Fruit fly (Drosophila melanogaster) whole organism, embryonic: ENCODE measurements around the gene cyr.
A peak's percentile ranks its signal among the peaks of the same experiment; 100 is the strongest.

Experiments
- Adf1 ChIP-seq: fragments of 200-800 bp; sonication (Bioruptor generic); IDR thresholded peaks from 2 replicates; pipeline ENCODE4 v1.3.6; 2022; ENCODE audit warnings: missing biosample characterization, missing genetic modification characterization
- Atf6 ChIP-seq: fragments of 200-800 bp; sonication (Bioruptor generic); IDR thresholded peaks from 2 replicates; pipeline ENCODE4 v1.3.6; 2022; ENCODE audit warnings: missing biosample characterization, missing genetic modification characterization
- B-H2 ChIP-seq: fragments of 200-800 bp; sonication (Bioruptor generic); optimal IDR thresholded peaks from 2 replicates; lab custom pipeline; 2018; ENCODE audit warnings: missing biosample characterization, mild to moderate bottlenecking, missing genetic modification characterization
- CG11504 ChIP-seq: fragments of 200-800 bp; sonication (Bioruptor generic); optimal IDR thresholded peaks from 3 replicates; lab custom pipeline; 2019; ENCODE audit warnings: missing biosample characterization, mild to moderate bottlenecking, missing genetic modification characterization, moderate library complexity
- CG11695 ChIP-seq: fragments of 200-800 bp; sonication (Bioruptor generic); IDR thresholded peaks from 3 replicates; pipeline ENCODE4 v1.3.6; 2022; ENCODE audit warnings: missing biosample characterization, missing genetic modification characterization
- CG13624 ChIP-seq: fragments of 200-800 bp; sonication (Bioruptor generic); optimal IDR thresholded peaks from 2 replicates; lab custom pipeline; 2016; ENCODE audit warnings: missing biosample characterization, missing genetic modification characterization
- CG14667 ChIP-seq: fragments of 200-800 bp; sonication (Bioruptor generic); IDR thresholded peaks from 2 replicates; pipeline ENCODE4 v1.3.6; 2022; ENCODE audit warnings: missing biosample characterization, missing genetic modification characterization
- CG1647 ChIP-seq: fragments of 200-800 bp; sonication (Bioruptor generic); optimal IDR thresholded peaks from 3 replicates; lab custom pipeline; 2016; ENCODE audit warnings: missing biosample characterization, missing genetic modification characterization
- CG16815 ChIP-seq: fragments of 200-800 bp; sonication (Bioruptor generic); optimal IDR thresholded peaks from 3 replicates; lab custom pipeline; 2017; ENCODE audit warnings: missing biosample characterization, mild to moderate bottlenecking, missing genetic modification characterization
- CG17802 ChIP-seq: fragments of 200-800 bp; sonication (Bioruptor generic); optimal IDR thresholded peaks from 2 replicates; lab custom pipeline; 2018; ENCODE audit warnings: missing biosample characterization, mild to moderate bottlenecking, missing genetic modification characterization, moderate library complexity
- CG1832 ChIP-seq: fragments of 200-800 bp; sonication (Bioruptor generic); optimal IDR thresholded peaks from 2 replicates; lab custom pipeline; 2017; ENCODE audit warnings: missing biosample characterization, mild to moderate bottlenecking, missing genetic modification characterization, inconsistent platforms
- CG3726 ChIP-seq: fragments of 200-800 bp; sonication (Bioruptor generic); IDR thresholded peaks from 3 replicates; pipeline ENCODE4, ENCODE4 v1.3.6; 2022; ENCODE audit warnings: missing biosample characterization, missing genetic modification characterization
- CG3995 ChIP-seq: fragments of 200-800 bp; sonication (Bioruptor generic); optimal IDR thresholded peaks from 3 replicates; lab custom pipeline; 2016; ENCODE audit warnings: missing biosample characterization, missing genetic modification characterization
- CG4282 ChIP-seq: fragments of 200-800 bp; sonication (Bioruptor generic); optimal IDR thresholded peaks from 2 replicates; lab custom pipeline; 2016; ENCODE audit warnings: missing biosample characterization, missing genetic modification characterization
- CG4820 ChIP-seq: fragments of 200-800 bp; sonication (Bioruptor generic); optimal IDR thresholded peaks from 3 replicates; lab custom pipeline; 2016; ENCODE audit warnings: missing biosample characterization, missing genetic modification characterization
- CG4854 ChIP-seq: fragments of 200-800 bp; sonication (Bioruptor generic); optimal IDR thresholded peaks from 2 replicates; lab custom pipeline; 2016; ENCODE audit warnings: missing biosample characterization, missing genetic modification characterization, inconsistent platforms
- CG6272 ChIP-seq: fragments of 200-800 bp; sonication (Bioruptor generic); IDR thresholded peaks from 2 replicates; pipeline ENCODE4 v1.3.6; 2022; ENCODE audit warnings: missing biosample characterization, missing genetic modification characterization
- CG6765 ChIP-seq: fragments of 200-800 bp; sonication (Bioruptor generic); optimal IDR thresholded peaks from 3 replicates; lab custom pipeline; 2017; ENCODE audit warnings: missing biosample characterization, mild to moderate bottlenecking, missing genetic modification characterization
- CG6813 ChIP-seq: fragments of 200-800 bp; sonication (Bioruptor generic); optimal IDR thresholded peaks from 2 replicates; lab custom pipeline; 2017; ENCODE audit warnings: missing biosample characterization, missing genetic modification characterization, mild to moderate bottlenecking, moderate library complexity, missing genetic modification reagents
- CG7556 ChIP-seq: fragments of 200-800 bp; sonication (Bioruptor generic); optimal IDR thresholded peaks from 2 replicates; lab custom pipeline; 2017; ENCODE audit warnings: missing biosample characterization, mild to moderate bottlenecking, missing genetic modification characterization
- CG7963 ChIP-seq: fragments of 200-800 bp; sonication (Bioruptor generic); IDR thresholded peaks from 3 replicates; pipeline ENCODE4 v1.3.6; 2022; ENCODE audit warnings: missing biosample characterization, missing genetic modification characterization; ENCODE audit not compliant: partially characterized antibody
- CG9437 ChIP-seq: fragments of 200-800 bp; sonication (Bioruptor generic); optimal IDR thresholded peaks from 2 replicates; lab custom pipeline; 2018; ENCODE audit warnings: missing biosample characterization, mild to moderate bottlenecking, missing genetic modification characterization
- CHES-1-like ChIP-seq: fragments of 200-800 bp; sonication (Bioruptor generic); optimal IDR thresholded peaks from 2 replicates; lab custom pipeline; 2016; ENCODE audit warnings: missing biosample characterization, missing genetic modification characterization
- Dbx ChIP-seq: fragments of 200-800 bp; sonication (Bioruptor generic); IDR thresholded peaks from 3 replicates; pipeline ENCODE4 v1.3.6; 2022; ENCODE audit warnings: missing biosample characterization, missing genetic modification characterization
- Lim3 ChIP-seq: fragments of 200-800 bp; sonication (Bioruptor generic); IDR thresholded peaks from 2 replicates; pipeline ENCODE4 v1.3.6; 2022; ENCODE audit warnings: missing biosample characterization, missing genetic modification characterization
- Max ChIP-seq: fragments of 200-800 bp; sonication (Bioruptor generic); optimal IDR thresholded peaks from 2 replicates; lab custom pipeline; 2016; ENCODE audit warnings: missing biosample characterization, mild to moderate bottlenecking, missing genetic modification characterization
- Med ChIP-seq: fragments of 200-800 bp; sonication (Bioruptor generic); peaks from one replicate; lab custom pipeline; 2016; ENCODE audit warnings: missing biosample characterization, missing genetic modification characterization, mild to moderate bottlenecking, inconsistent platforms, moderate library complexity
- Optix ChIP-seq: fragments of 200-800 bp; sonication (Bioruptor generic); IDR thresholded peaks from 3 replicates; pipeline ENCODE4 v1.3.6; 2022; ENCODE audit warnings: missing biosample characterization, missing genetic modification characterization
- Pdp1 ChIP-seq, 2 experiments: fragments of 200-800 bp; sonication (Bioruptor generic); optimal IDR thresholded peaks; 3 replicates each; lab custom pipeline; 2016; ENCODE audit warnings: missing biosample characterization in 2 of 2, missing genetic modification characterization in 2 of 2, mild to moderate bottlenecking in 1 of 2, moderate library complexity in 1 of 2
- Side ChIP-seq: fragments of 200-800 bp; sonication (Bioruptor generic); optimal IDR thresholded peaks from 2 replicates; lab custom pipeline; 2016; ENCODE audit warnings: missing biosample characterization, missing genetic modification characterization
- Sox100B ChIP-seq: fragments of 200-800 bp; sonication (Bioruptor generic); optimal IDR thresholded peaks from 3 replicates; lab custom pipeline; 2018; ENCODE audit warnings: missing biosample characterization, mild to moderate bottlenecking, missing genetic modification characterization
- Xrp1 ChIP-seq: fragments of 200-800 bp; sonication (Bioruptor generic); IDR thresholded peaks from 2 replicates; pipeline ENCODE4 v1.3.6; 2022; ENCODE audit warnings: missing biosample characterization, missing genetic modification characterization
- amos ChIP-seq: fragments of 200-800 bp; sonication (Bioruptor generic); IDR thresholded peaks from 2 replicates; pipeline ENCODE4 v1.3.6; 2022; ENCODE audit warnings: missing biosample characterization, missing genetic modification characterization; ENCODE audit not compliant: partially characterized antibody
- bbx ChIP-seq: fragments of 200-800 bp; sonication (Bioruptor generic); IDR thresholded peaks from 2 replicates; pipeline ENCODE4 v1.3.6; 2022; ENCODE audit warnings: missing biosample characterization, missing genetic modification characterization; ENCODE audit not compliant: partially characterized antibody
- chinmo ChIP-seq: fragments of 200-800 bp; sonication (Bioruptor generic); IDR thresholded peaks from 4 replicates; pipeline ENCODE4 v1.3.6; 2022; ENCODE audit warnings: missing biosample characterization, missing genetic modification characterization; ENCODE audit not compliant: partially characterized antibody
- dm ChIP-seq: fragments of 200-800 bp; sonication (Bioruptor generic); optimal IDR thresholded peaks from 3 replicates; lab custom pipeline; 2016; ENCODE audit warnings: missing biosample characterization, missing genetic modification characterization
- ems ChIP-seq: fragments of 200-800 bp; sonication (Bioruptor generic); optimal IDR thresholded peaks from 3 replicates; lab custom pipeline; 2016; ENCODE audit warnings: missing biosample characterization, missing genetic modification characterization
- en ChIP-seq: fragments of 200-800 bp; sonication (Bioruptor generic); optimal IDR thresholded peaks from 2 replicates; lab custom pipeline; 2016; ENCODE audit warnings: missing biosample characterization, missing genetic modification characterization
- fd64A ChIP-seq: fragments of 200-800 bp; sonication (Bioruptor generic); optimal IDR thresholded peaks from 3 replicates; lab custom pipeline; 2018; ENCODE audit warnings: missing biosample characterization, mild to moderate bottlenecking, missing genetic modification characterization
- ftz-f1 ChIP-seq: fragments of 200-800 bp; sonication (Bioruptor generic); optimal IDR thresholded peaks from 2 replicates; lab custom pipeline; 2016; ENCODE audit warnings: missing biosample characterization, missing genetic modification characterization
- fu2 ChIP-seq: fragments of 200-800 bp; sonication (Bioruptor generic); optimal IDR thresholded peaks from 2 replicates; lab custom pipeline; 2016; ENCODE audit warnings: missing biosample characterization, missing genetic modification characterization
- grau ChIP-seq: fragments of 200-800 bp; optimal IDR thresholded peaks from 3 replicates; lab custom pipeline; 2019; ENCODE audit warnings: missing biosample characterization, mild to moderate bottlenecking, missing genetic modification characterization, moderate library complexity
- jigr1 ChIP-seq: fragments of 200-800 bp; sonication (Bioruptor generic); IDR thresholded peaks from 3 replicates; pipeline ENCODE4 v1.3.6; 2022; ENCODE audit warnings: missing biosample characterization, missing genetic modification characterization
- kah ChIP-seq: fragments of 200-800 bp; sonication (Bioruptor generic); optimal IDR thresholded peaks from 2 replicates; lab custom pipeline; 2018; ENCODE audit warnings: missing biosample characterization, mild to moderate bottlenecking, missing genetic modification characterization
- tap ChIP-seq: fragments of 200-800 bp; optimal IDR thresholded peaks from 3 replicates; lab custom pipeline; 2019; ENCODE audit warnings: missing biosample characterization, mild to moderate bottlenecking, missing genetic modification characterization, moderate library complexity
- tgo ChIP-seq: fragments of 200-800 bp; sonication (Bioruptor generic); IDR thresholded peaks from 3 replicates; pipeline ENCODE4 v1.3.6; 2022; ENCODE audit warnings: missing biosample characterization, missing genetic modification characterization
- tin ChIP-seq: fragments of 200-800 bp; sonication (Bioruptor generic); optimal IDR thresholded peaks from 3 replicates; lab custom pipeline; 2016; ENCODE audit warnings: missing biosample characterization, missing genetic modification characterization
- trem ChIP-seq: fragments of 200-800 bp; optimal IDR thresholded peaks from 3 replicates; lab custom pipeline; 2019; ENCODE audit warnings: missing biosample characterization, mild to moderate bottlenecking, missing genetic modification characterization, moderate library complexity
- zen ChIP-seq: fragments of 200-800 bp; sonication (Bioruptor generic); optimal IDR thresholded peaks from 3 replicates; lab custom pipeline; 2018; ENCODE audit warnings: missing biosample characterization, mild to moderate bottlenecking, missing genetic modification characterization, moderate library complexity

Gene cyr

dm6 chrX:8100026-8100825 lies 35.3 kb downstream of the cyr start (continued):
- TF ChIP-seq tap, result peak; percentile 81
- peak; percentile 70 for TF ChIP-seq CG6765 (GFP tag; lab: Kevin White, UChicago)
- TF ChIP-seq CG1832 (GFP tag; lab: Kevin White, UChicago), result peak; percentile 33
- peak; percentile 85 for TF ChIP-seq CG6272 (GFP tag; lab: Robert Waterston, UW)
- no peak for TF ChIP-seq amos (GFP tag; lab: Robert Waterston, UW)
- peak; percentile 31 for TF ChIP-seq B-H2 (GFP tag; lab: Kevin White, UChicago)
- peak; percentile 58 for TF ChIP-seq ems
- peak; percentile 57 for TF ChIP-seq CG1647 (GFP tag; lab: Kevin White, UChicago)
- TF ChIP-seq ftz-f1 (GFP tag; lab: Kevin White, UChicago), result no peak
- peak; percentile 29 for TF ChIP-seq CHES-1-like (GFP tag; lab: Kevin White, UChicago)
- TF ChIP-seq CG3995 (GFP tag; lab: Kevin White, UChicago), result no peak
- peak; percentile 77 for TF ChIP-seq tin
- peak; percentile 27 for TF ChIP-seq dm (GFP tag; lab: Kevin White, UChicago)
- no peak for TF ChIP-seq CG7963 (GFP tag; lab: Robert Waterston, UW)
- peak; percentile 63 for TF ChIP-seq Adf1 (GFP tag; lab: Robert Waterston, UW)
- peak; percentile 60 for TF ChIP-seq CG13624 (GFP tag; lab: Kevin White, UChicago)
- peak; percentile 61 for TF ChIP-seq CG16815 (GFP tag; lab: Kevin White, UChicago)
- peak; percentile 83 for TF ChIP-seq grau (tag; lab: Kevin White, UChicago)
- TF ChIP-seq CG14667 (GFP tag; lab: Robert Waterston, UW), result peak; percentile 71
- TF ChIP-seq CG17802 (tag; lab: Kevin White, UChicago), result peak; percentile 47
- TF ChIP-seq Sox100B (GFP tag; lab: Kevin White, UChicago), result peak; percentile 77
- peak; percentile 60 for TF ChIP-seq CG4820 (GFP tag; lab: Kevin White, UChicago)
- peak; percentile 49 for TF ChIP-seq zen (tag; lab: Kevin White, UChicago)
- peak; percentile 65 for TF ChIP-seq CG4854 (GFP tag; lab: Kevin White, UChicago)
- TF ChIP-seq Side (GFP tag; lab: Kevin White, UChicago), result peak; percentile 57
- peak; percentile 42 for TF ChIP-seq kah (GFP tag; lab: Kevin White, UChicago)
- TF ChIP-seq Optix, result peak; percentile 72; the same call in 2 of the 3 replicates
- TF ChIP-seq Atf6 (GFP tag; lab: Robert Waterston, UW), result peak; percentile 93
- peak; percentile 50 for TF ChIP-seq trem (tag; lab: Kevin White, UChicago)
- TF ChIP-seq Max (GFP tag; lab: Kevin White, UChicago), result peak; percentile 68
- TF ChIP-seq CG6813 (GFP tag; lab: Kevin White, UChicago), result peak; percentile 81
- TF ChIP-seq CG7556 (GFP tag; lab: Kevin White, UChicago), result peak; percentile 89
- TF ChIP-seq CG11504 (tag; lab: Kevin White, UChicago), result peak; percentile 80
- peak; percentile 89 for TF ChIP-seq Med (GFP tag; lab: Kevin White, UChicago)
- no peak for TF ChIP-seq Lim3 (GFP tag; lab: Robert Waterston, UW)
- peak; percentile 64 for TF ChIP-seq CG9437 (GFP tag; lab: Kevin White, UChicago)
- TF ChIP-seq fu2 (GFP tag; lab: Kevin White, UChicago), result no peak
- no peak for TF ChIP-seq CG4282 (GFP tag; lab: Kevin White, UChicago)
- peak; percentile 91 for TF ChIP-seq Dbx (GFP tag; lab: Robert Waterston, UW)
- peak; percentile 67; the same call in 1 of the 3 replicates for TF ChIP-seq jigr1 (GFP tag; lab: Robert Waterston, UW)
- TF ChIP-seq Xrp1 (GFP tag; lab: Robert Waterston, UW), result peak; percentile 90
- peak; percentile 59 for TF ChIP-seq Pdp1 (GFP tag; optimal IDR thresholded peaks at IDR 0.05; lab: Kevin White, UChicago)
- no peak for TF ChIP-seq en
- TF ChIP-seq CG11695 (GFP tag; lab: Robert Waterston, UW), result peak; percentile 85
- TF ChIP-seq fd64A (GFP tag; lab: Kevin White, UChicago), result peak; percentile 49
- TF ChIP-seq CG3726 (GFP tag; lab: Robert Waterston, UW), result peak; percentile 78; the same call in 1 of the 3 replicates
- peak; percentile 86 for TF ChIP-seq tgo (GFP tag; lab: Robert Waterston, UW)
- TF ChIP-seq chinmo (GFP tag; lab: Robert Waterston, UW), result no peak
- no peak for TF ChIP-seq bbx (GFP tag; lab: Robert Waterston, UW)
